Worm (Caenorhabditis elegans): ENCODE measurements around the gene srlf-17.

Gene srlf-17

DNA sequence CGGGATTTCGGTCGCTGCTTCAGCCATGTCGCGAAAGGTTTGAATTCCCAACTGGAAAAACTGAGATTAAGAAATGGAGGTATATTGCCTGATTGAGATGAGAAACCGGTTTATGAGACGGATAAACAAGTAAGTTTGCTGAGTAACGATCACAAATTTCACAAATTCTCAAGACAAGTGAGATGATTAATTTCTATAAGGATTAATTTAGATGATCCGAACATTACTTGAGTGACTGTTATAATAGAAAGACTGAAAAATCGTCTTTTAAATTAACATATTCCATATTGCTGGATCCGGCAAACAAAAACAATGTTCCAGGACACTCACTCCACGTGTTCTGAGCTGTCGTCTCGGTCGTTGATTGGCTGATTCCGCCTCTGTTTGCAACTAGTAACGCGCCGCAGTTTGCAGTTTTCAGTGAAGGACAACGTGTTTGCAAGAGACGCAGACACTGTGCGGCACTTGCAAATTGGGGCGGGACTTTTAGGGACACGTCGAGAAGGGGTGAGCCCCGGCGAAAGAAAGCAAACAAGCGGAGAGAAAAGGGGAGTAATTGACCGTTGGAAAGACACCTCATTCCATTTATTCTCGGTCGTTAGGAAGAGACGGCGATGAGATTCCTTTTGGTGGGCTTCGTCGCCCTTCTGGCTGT, 16.5 kb upstream of the srlf-17 start, which contains the start of the genes imp-2 and enpl-1 (continued):
- TF ChIP-seq lin-54 (GFP tag; optimal IDR thresholded peaks at IDR 0.05) (peak; percentile 82), C17E4.6 (GFP tag; IDR thresholded peaks at IDR 0.05) (no peak), Y53G8AR.9 (GFP tag; conservative IDR thresholded peaks at IDR 0.05) (no peak), ceh-91 (GFP tag; IDR thresholded peaks at IDR 0.05) (no peak), snpc-3.4 (tag; optimal IDR thresholded peaks at IDR 0.05) (no peak), Y56A3A.18 (GFP tag; IDR thresholded peaks at IDR 0.05) (no peak), ztf-28 (GFP tag; IDR thresholded peaks at IDR 0.05) (no peak), nhr-27 (tag; optimal IDR thresholded peaks at IDR 0.05) (no peak), ccch-3 (GFP tag; optimal IDR thresholded peaks at IDR 0.05) (no peak), attf-6 (GFP tag; IDR thresholded peaks at IDR 0.05) (no peak), bed-2 (GFP tag; IDR thresholded peaks at IDR 0.05) (no peak), bed-1 (GFP tag; IDR thresholded peaks at IDR 0.05) (no peak), lsy-27 (tag; optimal IDR thresholded peaks at IDR 0.05; ENCODE audit: borderline replicate concordance, insufficient read depth) (no peak), Y95B8A.8 (GFP tag; IDR thresholded peaks at IDR 0.05) (0 out of 2 replicates have a peak, but pooled peaks have one; percentile 20), madf-3 (GFP tag; IDR thresholded peaks at IDR 0.05) (peak; percentile 72; the same call in 1 of the 2 replicates), hlh-26 (GFP tag; conservative IDR thresholded peaks at IDR 0.05) (no peak), lin-40 (tag; optimal IDR thresholded peaks at IDR 0.05) (peak; percentile 85), egl-18 (GFP tag; IDR thresholded peaks at IDR 0.05) (no peak), ceh-27 (GFP tag; optimal IDR thresholded peaks at IDR 0.05) (peak; percentile 88), nfya-1 (tag; optimal IDR thresholded peaks at IDR 0.05; ENCODE audit: borderline replicate concordance, insufficient read depth) (no peak), lin-35 (GFP tag; optimal IDR thresholded peaks at IDR 0.05) (peak in 1 of 3 experiments; percentile 51), nhr-179 (tag; optimal IDR thresholded peaks at IDR 0.05) (no peak), athp-1 (tag; optimal IDR thresholded peaks at IDR 0.05) (peak; percentile 22), F23B12.7 (tag; optimal IDR thresholded peaks at IDR 0.05; ENCODE audit: insufficient read depth) (peak; percentile 21), sdz-38 (tag; optimal IDR thresholded peaks at IDR 0.05) (no peak), dox-1 (GFP tag; IDR thresholded peaks at IDR 0.05) (peak; percentile 96), nfyb-1 (GFP tag; IDR thresholded peaks at IDR 0.05) (peak; percentile 100), attf-5 (GFP tag; optimal IDR thresholded peaks at IDR 0.05) (peak; percentile 88), ceh-58 (GFP tag; IDR thresholded peaks at IDR 0.05) (no peak), pbrm-1 (GFP tag; IDR thresholded peaks at IDR 0.05) (peak; percentile 84), F57A8.1 (GFP tag; optimal IDR thresholded peaks at IDR 0.05) (peak; percentile 40), tlf-1 (GFP tag; optimal IDR thresholded peaks at IDR 0.05) (peak; percentile 86), Y79H2A.3 (GFP tag; conservative IDR thresholded peaks at IDR 0.05) (no peak), die-1 (tag; optimal IDR thresholded peaks at IDR 0.05) (peak; percentile 12), repo-1 (tag; optimal IDR thresholded peaks at IDR 0.05) (no peak)

ce11 chrIV:11112641-11113040, 10.1 kb upstream of the srlf-17 start, which contains the start of gene clc-9:
Gene clc-9 (plus strand): TSS chrIV:11112941.
- no peak for TF ChIP-seq ets-4 (GFP tag; optimal IDR thresholded peaks at IDR 0.05)
- no peak for TF ChIP-seq K11D2.4 (GFP tag; IDR thresholded peaks at IDR 0.05)
- no peak for TF ChIP-seq ccch-3 (GFP tag; optimal IDR thresholded peaks at IDR 0.05)
- no peak for TF ChIP-seq die-1 (tag; optimal IDR thresholded peaks at IDR 0.05)
